Fruit fly (Drosophila melanogaster): Measurements from ENCODE around the gene CG32264.

The CG32264 gene

dm6 chr3L:3806330-3806729 lies at the start of gene CG32264, which contains the start of the genes ntc and IntS10 (continued):
- peak; percentile 4 for TF ChIP-seq odd (GFP tag; optimal IDR thresholded peaks at IDR 0.05)
- peak; percentile 37; the same call in 1 of the 2 replicates for TF ChIP-seq E2f2 (GFP tag; IDR thresholded peaks at IDR 0.05)
- TF ChIP-seq gcm2 (GFP tag; optimal IDR thresholded peaks at IDR 0.05): peak; percentile 16
- no peak for TF ChIP-seq sens-2 (GFP tag; IDR thresholded peaks at IDR 0.05)
- TF ChIP-seq Nf-YB (GFP tag; optimal IDR thresholded peaks at IDR 0.05): peak; percentile 30
- TF ChIP-seq Dp (GFP tag; optimal IDR thresholded peaks at IDR 0.05): peak; percentile 24
- TF ChIP-seq grau (tag; optimal IDR thresholded peaks at IDR 0.05): peak; percentile 79
- peak; percentile 22; the same call in 1 of the 2 replicates for TF ChIP-seq CG10321 (GFP tag; IDR thresholded peaks at IDR 0.05)
- peak; percentile 34 for TF ChIP-seq ewg (GFP tag; optimal IDR thresholded peaks at IDR 0.05)
- no peak for TF ChIP-seq pfk (GFP tag; optimal IDR thresholded peaks at IDR 0.05)
- peak; percentile 64; the same call in 2 of the 3 replicates for TF ChIP-seq dysf (GFP tag; IDR thresholded peaks at IDR 0.05)
- peak; percentile 41 for TF ChIP-seq CG18262 (tag; optimal IDR thresholded peaks at IDR 0.05)
- TF ChIP-seq CG7839 (tag; optimal IDR thresholded peaks at IDR 0.05): peak; percentile 68
- peak; percentile 83 for TF ChIP-seq CG9932 (GFP tag; IDR thresholded peaks at IDR 0.05)
- peak; percentile 73 for TF ChIP-seq Dad (GFP tag; optimal IDR thresholded peaks at IDR 0.05)
- peak; percentile 53 for TF ChIP-seq Sox100B (GFP tag; optimal IDR thresholded peaks at IDR 0.05)
- no peak for TF ChIP-seq CG6813 (GFP tag; optimal IDR thresholded peaks at IDR 0.05)
- TF ChIP-seq z (GFP tag; IDR thresholded peaks at IDR 0.05): no peak
- peak; percentile 56 for TF ChIP-seq CG10209 (GFP tag; optimal IDR thresholded peaks at IDR 0.05)
- peak; percentile 84 for TF ChIP-seq sug (tag; optimal IDR thresholded peaks at IDR 0.05)
- TF ChIP-seq stwl (tag; optimal IDR thresholded peaks at IDR 0.05): peak; percentile 98
- peak; percentile 89 for TF ChIP-seq CG13624 (GFP tag; optimal IDR thresholded peaks at IDR 0.05)
- no peak for TF ChIP-seq H15 (GFP tag; IDR thresholded peaks at IDR 0.05)
- peak; percentile 69 for TF ChIP-seq CG9876 (GFP tag; optimal IDR thresholded peaks at IDR 0.05)
- peak; percentile 55 for TF ChIP-seq unpg (GFP tag; optimal IDR thresholded peaks at IDR 0.05)
- peak; percentile 68 for TF ChIP-seq CG14710 (tag; optimal IDR thresholded peaks at IDR 0.05)
- peak; percentile 36 for TF ChIP-seq CG1603 (tag; optimal IDR thresholded peaks at IDR 0.05)

dm6 chr3L:3856004-3856403 lies 49.7 kb upstream of the CG32264 start:
- no peak for TF ChIP-seq CG8281 (tag; optimal IDR thresholded peaks at IDR 0.05)
- TF ChIP-seq Rfx (GFP tag; IDR thresholded peaks at IDR 0.05): peak; percentile 17; the same call in 1 of the 2 replicates
- no peak for TF ChIP-seq ash1 (GFP tag; optimal IDR thresholded peaks at IDR 0.05)
- no peak for TF ChIP-seq dm (GFP tag; optimal IDR thresholded peaks at IDR 0.05)
- 0 out of 2 replicates have a peak, but pooled peaks have one; percentile 13 for TF ChIP-seq stc (GFP tag; IDR thresholded peaks at IDR 0.05)
- no peak for TF ChIP-seq dimm (GFP tag; IDR thresholded peaks at IDR 0.05)
- TF ChIP-seq CG7928 (GFP tag; optimal IDR thresholded peaks at IDR 0.05): no peak
- peak; percentile 41 for TF ChIP-seq sd (tag; optimal IDR thresholded peaks at IDR 0.05)
- TF ChIP-seq ro (GFP tag; IDR thresholded peaks at IDR 0.05): no peak
- TF ChIP-seq Xbp1 (GFP tag; optimal IDR thresholded peaks at IDR 0.05): no peak
- no peak for TF ChIP-seq CG3163 (GFP tag; optimal IDR thresholded peaks at IDR 0.05)
- no peak for TF ChIP-seq lilli (GFP tag; optimal IDR thresholded peaks at IDR 0.05)
- no peak for TF ChIP-seq CG17912 (GFP tag; optimal IDR thresholded peaks at IDR 0.05)
- no peak for TF ChIP-seq toy (GFP tag; IDR thresholded peaks at IDR 0.05)
- no peak for TF ChIP-seq Asciz (GFP tag; optimal IDR thresholded peaks at IDR 0.05)
- no peak for TF ChIP-seq schlank (tag; optimal IDR thresholded peaks at IDR 0.05)
- TF ChIP-seq PHDP (tag; optimal IDR thresholded peaks at IDR 0.05): peak; percentile 9
- TF ChIP-seq CG12071 (GFP tag; optimal IDR thresholded peaks at IDR 0.05): no peak
- peak; percentile 62 for TF ChIP-seq Med (GFP tag)
- TF ChIP-seq run (tag; optimal IDR thresholded peaks at IDR 0.05): no peak
- no peak for TF ChIP-seq Chrac-16 (GFP tag; optimal IDR thresholded peaks at IDR 0.05)
- no peak for TF ChIP-seq Dref (GFP tag; IDR thresholded peaks at IDR 0.05)
- TF ChIP-seq Hmr (GFP tag; optimal IDR thresholded peaks at IDR 0.05): peak; percentile 10
- no peak for TF ChIP-seq CG17385 (GFP tag; optimal IDR thresholded peaks at IDR 0.05)
- TF ChIP-seq Hr78 (GFP tag; optimal IDR thresholded peaks at IDR 0.05): no peak
